Worm (Caenorhabditis elegans) whole organism, early embryonic: ENCODE data around the gene T25D3.3.

Experiments used
- B0310.2 ChIP-seq: sonication (generic microtip); optimal IDR thresholded peaks from 2 replicates; lab custom pipeline; 2016; ENCODE audit warnings: mild to moderate bottlenecking, missing genetic modification characterization, missing compliant biosample characterization
- F13C5.2 ChIP-seq: sonication (generic microtip); optimal IDR thresholded peaks from 2 replicates; lab custom pipeline; 2017; ENCODE audit warnings: mild to moderate bottlenecking, missing genetic modification characterization, inconsistent platforms, missing compliant biosample characterization
- aly-1 ChIP-seq: sonication (generic microtip); optimal IDR thresholded peaks from 2 replicates; lab custom pipeline; 2016; ENCODE audit warnings: missing genetic modification characterization, missing compliant biosample characterization
- ama-1 ChIP-seq: fragments of 150-350 bp; optimal IDR thresholded peaks from 2 replicates; lab custom pipeline; 2014
- ceh-13 ChIP-seq: fragments of 200-800 bp; sonication (Bioruptor generic); optimal IDR thresholded peaks from 2 replicates; lab custom pipeline; 2018; ENCODE audit warnings: mild to moderate bottlenecking, missing genetic modification characterization, missing compliant biosample characterization
- ceh-36 ChIP-seq: sonication (generic microtip); optimal IDR thresholded peaks from 2 replicates; lab custom pipeline; 2016; ENCODE audit warnings: missing genetic modification characterization, inconsistent platforms, missing compliant biosample characterization
- ets-7 ChIP-seq: sonication (generic microtip); optimal IDR thresholded peaks from 2 replicates; lab custom pipeline; 2016; ENCODE audit warnings: missing genotype, missing genetic modification characterization, missing compliant biosample characterization
- flt-1 ChIP-seq: fragments of 200-800 bp; sonication (Bioruptor generic); IDR thresholded peaks from 2 replicates; pipeline ENCODE4 v1.3.6; 2022; ENCODE audit warnings: missing genetic modification characterization, missing compliant biosample characterization
- hmbx-1 ChIP-seq: sonication (generic microtip); optimal IDR thresholded peaks from 2 replicates; lab custom pipeline; 2016; ENCODE audit warnings: mild to moderate bottlenecking, missing genetic modification characterization, missing compliant biosample characterization
- hmg-4 ChIP-seq: fragments of 200-800 bp; sonication (Bioruptor generic); optimal IDR thresholded peaks from 2 replicates; lab custom pipeline; 2018; ENCODE audit warnings: mild to moderate bottlenecking, missing genetic modification characterization, missing compliant biosample characterization
- hnd-1 ChIP-seq: sonication (generic microtip); optimal IDR thresholded peaks from 2 replicates; lab custom pipeline; 2016; ENCODE audit warnings: missing genetic modification characterization, missing compliant biosample characterization
- pes-1 ChIP-seq: fragments of 200-800 bp; sonication (Bioruptor generic); IDR thresholded peaks from 2 replicates; pipeline ENCODE4 v1.3.6; 2022; ENCODE audit warnings: missing genetic modification reagents, missing genetic modification characterization, missing compliant biosample characterization
- scrt-1 ChIP-seq: fragments of 200-800 bp; sonication (Bioruptor generic); IDR thresholded peaks from 2 replicates; pipeline ENCODE4 v1.3.6; 2022; ENCODE audit warnings: missing genetic modification characterization, missing compliant biosample characterization
- sea-1 ChIP-seq: fragments of 200-800 bp; sonication (Bioruptor generic); conservative IDR thresholded peaks from 2 replicates; pipeline ENCODE4 v1.3.6; 2022; ENCODE audit warnings: missing genetic modification characterization, missing compliant biosample characterization
- tbx-11 ChIP-seq: fragments of 200-800 bp; sonication (Bioruptor generic); IDR thresholded peaks from 2 replicates; pipeline ENCODE4 v1.3.6; 2022; ENCODE audit warnings: missing genetic modification characterization, missing compliant biosample characterization
- tbx-37 ChIP-seq: fragments of 200-800 bp; sonication (Bioruptor generic); conservative IDR thresholded peaks from 2 replicates; pipeline ENCODE4 v1.3.6; 2022; ENCODE audit warnings: missing genetic modification reagents, missing genetic modification characterization, missing compliant biosample characterization
- tra-4 ChIP-seq: sonication (generic microtip); optimal IDR thresholded peaks from 2 replicates; lab custom pipeline; 2017; ENCODE audit warnings: missing genetic modification characterization, missing compliant biosample characterization

The T25D3.3 gene

DNA sequence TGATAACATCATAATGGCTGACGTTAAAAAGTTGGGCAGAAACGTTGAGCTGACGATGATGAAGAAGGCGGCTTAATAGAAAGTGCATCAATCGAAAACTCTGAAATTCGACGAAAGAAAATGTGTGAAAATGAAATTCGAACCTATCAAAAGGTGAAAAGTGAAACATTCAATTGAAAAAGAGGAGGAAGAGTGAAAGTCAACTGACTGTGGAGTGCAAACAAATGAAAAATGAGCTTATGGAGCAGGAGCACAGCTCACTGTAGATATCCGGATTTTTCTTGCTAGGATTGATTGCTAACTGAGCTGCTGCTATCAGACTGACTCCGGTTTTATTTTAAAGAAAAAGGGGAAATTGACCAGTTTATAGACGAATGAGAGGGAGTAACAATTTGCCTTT lies 31.3 kb upstream of the T25D3.3 start, which contains the start of gene K10B4.3:
K10B4.3 (minus strand) TSS at position 101 of the 400 bp plus-strand sequence.
- no peak for TF ChIP-seq ceh-36 (tag; lab: Kevin White, UChicago)
- no peak for TF ChIP-seq aly-1 (tag; lab: Kevin White, UChicago)
- no peak for TF ChIP-seq ama-1 (lab: Kevin White, UChicago)
- no peak for TF ChIP-seq pes-1 (GFP tag; lab: Robert Waterston, UW)
- no peak for TF ChIP-seq hnd-1 (tag; lab: Kevin White, UChicago)
- no peak for TF ChIP-seq hmbx-1 (tag; lab: Kevin White, UChicago)
- no peak for TF ChIP-seq hmg-4 (GFP tag; lab: Kevin White, UChicago)
- TF ChIP-seq B0310.2 (tag; lab: Kevin White, UChicago) = no peak
- TF ChIP-seq scrt-1 (GFP tag; lab: Robert Waterston, UW) = no peak
- TF ChIP-seq sea-1 (GFP tag; lab: Robert Waterston, UW) = no peak
- TF ChIP-seq ets-7 = no peak
- TF ChIP-seq flt-1 (GFP tag; lab: Robert Waterston, UW) = no peak
- TF ChIP-seq ceh-13 = no peak
- TF ChIP-seq tbx-11 (GFP tag; lab: Robert Waterston, UW) = no peak
- no peak for TF ChIP-seq tbx-37 (GFP tag; lab: Robert Waterston, UW)
- no peak for TF ChIP-seq F13C5.2 (tag; lab: Kevin White, UChicago)

DNA sequence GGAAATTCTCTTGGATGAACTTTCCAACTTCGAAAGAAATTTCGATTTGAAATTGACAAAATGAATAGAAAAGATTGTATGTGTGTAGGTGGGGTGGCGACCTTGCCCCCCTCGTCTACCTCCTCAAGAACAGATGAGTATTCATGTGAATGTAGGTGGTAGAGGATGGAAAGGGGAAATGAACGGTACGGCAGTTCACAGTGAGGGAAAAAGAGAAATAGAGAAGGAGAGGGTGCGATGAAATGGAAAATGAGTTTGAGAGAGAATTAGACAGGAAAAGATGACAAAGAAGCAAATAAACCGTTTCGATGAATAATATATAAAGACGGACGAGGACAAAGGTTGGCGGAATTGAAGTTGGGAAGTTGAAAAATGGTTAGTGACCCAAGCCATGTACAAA lies 30.4 kb upstream of the T25D3.3 start:
- TF ChIP-seq ama-1 (lab: Kevin White, UChicago) = no peak
- TF ChIP-seq tra-4 (tag; lab: Kevin White, UChicago) = no peak
- TF ChIP-seq ceh-13 = no peak
- TF ChIP-seq hmg-4 (GFP tag; lab: Kevin White, UChicago) = no peak

DNA sequence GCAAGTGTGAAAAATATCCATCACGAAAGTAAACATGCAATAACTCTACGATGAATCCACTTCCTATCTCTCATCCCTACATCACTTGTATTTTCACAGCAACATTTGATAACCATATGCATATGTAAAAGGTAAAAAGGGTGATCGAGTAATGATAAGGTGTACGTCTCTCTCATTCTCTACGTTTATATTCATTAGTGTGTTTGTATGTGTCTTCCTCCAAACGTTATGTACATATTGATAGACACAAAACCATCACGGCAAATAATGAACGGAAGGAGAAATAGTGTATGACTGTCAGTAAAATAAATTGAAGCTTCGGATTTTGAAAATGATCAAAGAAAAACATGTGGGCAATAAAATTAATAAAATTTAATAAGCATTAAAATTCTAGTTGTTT lies 29.9 kb upstream of the T25D3.3 start:
- TF ChIP-seq hnd-1 (tag; lab: Kevin White, UChicago) (no peak), flt-1 (GFP tag; lab: Robert Waterston, UW) (no peak), hmbx-1 (tag; lab: Kevin White, UChicago) (no peak), ceh-36 (tag; lab: Kevin White, UChicago) (no peak), ceh-13 (no peak)

DNA sequence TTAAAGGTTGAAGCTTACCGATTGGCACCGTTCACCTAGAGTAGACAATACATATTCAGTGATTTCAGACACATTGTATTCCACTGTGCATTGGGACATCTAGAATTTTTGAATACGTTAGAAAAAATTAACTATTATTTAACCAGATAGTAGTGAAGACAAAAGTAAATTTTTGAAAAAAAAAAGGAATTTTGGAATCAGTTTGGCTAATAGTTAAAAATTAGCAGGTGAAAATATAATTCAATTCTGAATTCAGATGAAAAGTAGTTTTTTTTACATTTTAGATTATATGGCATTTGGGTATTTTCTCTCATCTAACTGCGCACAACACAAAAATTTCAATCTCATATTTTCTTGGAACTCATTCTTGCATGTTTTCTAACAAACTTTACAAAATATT lies 27.5 kb upstream of the T25D3.3 start, which contains the start of gene nmur-2:
nmur-2 (minus strand) TSS at position 101 of the 400 bp plus-strand sequence.
- TF ChIP-seq hmg-4 (GFP tag; lab: Kevin White, UChicago) = no peak
- TF ChIP-seq pes-1 (GFP tag; lab: Robert Waterston, UW) = no peak
- no peak for TF ChIP-seq tbx-37 (GFP tag; lab: Robert Waterston, UW)
- TF ChIP-seq F13C5.2 (tag; lab: Kevin White, UChicago) = no peak
- TF ChIP-seq sea-1 (GFP tag; lab: Robert Waterston, UW) = no peak
- TF ChIP-seq aly-1 (tag; lab: Kevin White, UChicago) = no peak
- TF ChIP-seq ets-7 = no peak
- no peak for TF ChIP-seq hmbx-1 (tag; lab: Kevin White, UChicago)
- TF ChIP-seq scrt-1 (GFP tag; lab: Robert Waterston, UW) = no peak
- TF ChIP-seq hnd-1 (tag; lab: Kevin White, UChicago) = no peak
- no peak for TF ChIP-seq tra-4 (tag; lab: Kevin White, UChicago)
- TF ChIP-seq ama-1 (lab: Kevin White, UChicago) = no peak
- TF ChIP-seq ceh-36 (tag; lab: Kevin White, UChicago) = no peak
- TF ChIP-seq tbx-11 (GFP tag; lab: Robert Waterston, UW) = no peak
- TF ChIP-seq flt-1 (GFP tag; lab: Robert Waterston, UW) = no peak
- TF ChIP-seq B0310.2 (tag; lab: Kevin White, UChicago) = no peak
- TF ChIP-seq ceh-13 = no peak

ce11 chrII:128929-129328 lies 23.5 kb upstream of the T25D3.3 start, which contains the start of gene srd-3:
srd-3 (minus strand) TSS chrII:129029.
- TF ChIP-seq ama-1 (lab: Kevin White, UChicago) = no peak

DNA sequence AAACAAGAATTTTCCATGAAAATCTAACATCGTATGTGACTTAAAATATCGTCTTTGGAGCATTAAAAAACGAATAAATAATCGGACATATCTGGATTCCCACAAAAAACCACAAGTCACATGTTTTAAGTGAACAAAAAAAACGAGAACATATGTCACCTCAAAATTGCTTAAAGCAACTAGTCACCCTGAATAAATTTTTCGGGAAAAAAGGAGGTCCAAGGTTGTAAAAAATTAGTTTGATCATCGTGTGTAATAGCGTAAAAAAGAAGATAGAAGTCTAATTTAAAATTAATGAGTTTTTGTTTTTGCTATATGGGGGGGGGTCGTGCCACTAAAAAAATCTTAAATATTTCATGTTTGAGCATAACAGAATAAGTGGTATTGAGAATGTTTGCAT lies 22.6 kb upstream of the T25D3.3 start:
- TF ChIP-seq hnd-1 (tag; lab: Kevin White, UChicago) (no peak), tra-4 (tag; lab: Kevin White, UChicago) (no peak), aly-1 (tag; lab: Kevin White, UChicago) (no peak), ceh-13 (no peak), ets-7 (no peak)

- TF ChIP-seq hnd-1 (tag; lab: Kevin White, UChicago) (no peak), ceh-36 (tag; lab: Kevin White, UChicago) (no peak), aly-1 (tag; lab: Kevin White, UChicago) (no peak), sea-1 (GFP tag; lab: Robert Waterston, UW) (no peak), hmg-4 (GFP tag; lab: Kevin White, UChicago) (no peak), pes-1 (GFP tag; lab: Robert Waterston, UW) (no peak), flt-1 (GFP tag; lab: Robert Waterston, UW) (no peak), tbx-11 (GFP tag; lab: Robert Waterston, UW) (no peak), tra-4 (tag; lab: Kevin White, UChicago) (no peak), scrt-1 (GFP tag; lab: Robert Waterston, UW) (no peak), hmbx-1 (tag; lab: Kevin White, UChicago) (no peak), ets-7 (no peak), B0310.2 (tag; lab: Kevin White, UChicago) (no peak)
These were observed 18.7 kb upstream of the T25D3.3 start, which contains the start of gene cwn-1 for ce11 chrII:133548-134275. cwn-1 (minus strand) TSS chrII:133598.
